Worm (Caenorhabditis elegans) whole organism, young adult: ENCODE data around the gene F46C3.7.

Experiments
- F33H1.4 ChIP-seq: fragments of 200-800 bp; sonication (Bioruptor generic); IDR thresholded peaks from 2 replicates; pipeline ENCODE4 v1.3.6; 2022; ENCODE audit warnings: missing genetic modification reagents, missing genetic modification characterization, missing compliant biosample characterization
- F49E8.2 ChIP-seq: sonication (generic microtip); optimal IDR thresholded peaks from 3 replicates; lab custom pipeline; 2017; ENCODE audit warnings: missing genetic modification characterization, mild to moderate bottlenecking, missing compliant biosample characterization, antibody characterized with exemption, moderate library complexity; ENCODE audit not compliant: insufficient read depth
- Y53F4B.3 ChIP-seq: fragments of 200-800 bp; sonication (Bioruptor generic); IDR thresholded peaks from 2 replicates; pipeline ENCODE4 v1.3.6; 2022; ENCODE audit warnings: missing genetic modification reagents, missing genetic modification characterization, missing compliant biosample characterization
- Y79H2A.3 ChIP-seq: fragments of 200-800 bp; sonication (Bioruptor generic); conservative IDR thresholded peaks from 2 replicates; pipeline ENCODE4 v1.3.6; 2022; ENCODE audit warnings: missing genetic modification reagents, missing genetic modification characterization, missing compliant biosample characterization
- ZK185.1 ChIP-seq: sonication (generic microtip); optimal IDR thresholded peaks from 2 replicates; lab custom pipeline; 2016; ENCODE audit warnings: mild to moderate bottlenecking, missing genetic modification characterization, missing compliant biosample characterization; ENCODE audit not compliant: poor library complexity, severe bottlenecking
- akir-1 ChIP-seq: fragments of 200-800 bp; sonication (Bioruptor generic); optimal IDR thresholded peaks from 2 replicates; lab custom pipeline; 2018; ENCODE audit warnings: mild to moderate bottlenecking, missing genetic modification characterization, moderate library complexity, missing compliant biosample characterization
- ama-1 ChIP-seq, 3 experiments: fragments of 150-350 bp in 1 of 3; sonication (generic microtip) in 2 of 3; optimal IDR thresholded peaks; 2 replicates each; lab custom pipeline; 2014 to 2018; ENCODE audit warnings: missing biosample characterization in 2 of 3, missing genetic modification characterization in 2 of 3, missing genetic modification reagents in 2 of 3
- aptf-2 ChIP-seq: fragments of 200-800 bp; sonication (Bioruptor generic); conservative IDR thresholded peaks from 2 replicates; pipeline ENCODE4 v1.3.6; 2022; ENCODE audit warnings: missing genetic modification reagents, missing genetic modification characterization, missing compliant biosample characterization
- aptf-3 ChIP-seq: fragments of 200-800 bp; sonication (Bioruptor generic); IDR thresholded peaks from 2 replicates; pipeline ENCODE4 v1.3.6; 2022; ENCODE audit warnings: missing genetic modification characterization, missing compliant biosample characterization
- attf-3 ChIP-seq: fragments of 200-800 bp; sonication (Bioruptor generic); conservative IDR thresholded peaks from 2 replicates; pipeline ENCODE4 v1.3.6; 2022; ENCODE audit warnings: missing genetic modification reagents, missing genetic modification characterization, missing compliant biosample characterization
- attf-6 ChIP-seq: fragments of 200-800 bp; sonication (Bioruptor generic); IDR thresholded peaks from 2 replicates; pipeline ENCODE4 v1.3.6; 2022; ENCODE audit warnings: missing genetic modification reagents, missing genetic modification characterization, missing compliant biosample characterization
- bed-2 ChIP-seq: fragments of 200-800 bp; sonication (Bioruptor generic); IDR thresholded peaks from 2 replicates; pipeline ENCODE4 v1.3.6; 2022; ENCODE audit warnings: missing genetic modification reagents, missing genetic modification characterization, missing compliant biosample characterization
- cebp-1 ChIP-seq, 2 experiments: fragments of 200-800 bp in 1 of 2; sonication (Bioruptor generic) in 1 of 2; sonication (generic microtip) in 1 of 2; IDR thresholded peaks in 1 of 2; optimal IDR thresholded peaks in 1 of 2; 2 replicates each; pipeline versions ENCODE4 v1.3.6 to Lab custom; 2017 to 2022; ENCODE audit warnings: missing compliant biosample characterization in 2 of 2, missing genetic modification characterization in 2 of 2, mild to moderate bottlenecking in 1 of 2, missing genetic modification reagents in 1 of 2, moderate library complexity in 1 of 2
- ceh-27 ChIP-seq: fragments of 200-800 bp; sonication (Bioruptor generic); optimal IDR thresholded peaks from 2 replicates; lab custom pipeline; 2018; ENCODE audit warnings: mild to moderate bottlenecking, missing genetic modification characterization, moderate library complexity, missing compliant biosample characterization
- efl-1 ChIP-seq: fragments of 150-350 bp; optimal IDR thresholded peaks from 2 replicates; lab custom pipeline; 2014; ENCODE audit warnings: missing biosample characterization, missing genetic modification reagents, missing genetic modification characterization
- egl-44 ChIP-seq: fragments of 200-800 bp; sonication (Bioruptor generic); IDR thresholded peaks from 2 replicates; pipeline ENCODE4 v1.3.6; 2022; ENCODE audit warnings: missing genetic modification reagents, missing genetic modification characterization, missing compliant biosample characterization
- him-1 ChIP-seq: sonication (generic microtip); optimal IDR thresholded peaks from 2 replicates; lab custom pipeline; 2016; ENCODE audit warnings: missing genotype, missing genetic modification reagents, missing genetic modification characterization, missing compliant biosample characterization
- hmg-1.2 ChIP-seq: fragments of 200-800 bp; sonication (Bioruptor generic); IDR thresholded peaks from 2 replicates; pipeline ENCODE4 v1.3.6; 2022; ENCODE audit warnings: missing genetic modification reagents, missing genetic modification characterization, missing compliant biosample characterization
- lag-1 ChIP-seq: fragments of 200-800 bp; sonication (Bioruptor generic); IDR thresholded peaks from 2 replicates; pipeline ENCODE4 v1.3.6; 2022; ENCODE audit warnings: missing genetic modification reagents, missing genetic modification characterization, missing compliant biosample characterization
- let-607 ChIP-seq, 2 experiments: fragments of 200-800 bp in 1 of 2; sonication (Bioruptor generic) in 1 of 2; sonication (generic microtip) in 1 of 2; optimal IDR thresholded peaks; 2 replicates each; lab custom pipeline; 2016 to 2018; ENCODE audit warnings: mild to moderate bottlenecking in 2 of 2, missing compliant biosample characterization in 2 of 2, missing genetic modification characterization in 2 of 2, moderate library complexity in 2 of 2, missing genotype in 1 of 2
- lin-40 ChIP-seq: sonication (generic microtip); optimal IDR thresholded peaks from 2 replicates; lab custom pipeline; 2016; ENCODE audit warnings: missing genetic modification characterization, mild to moderate bottlenecking, missing compliant biosample characterization, missing genotype, missing genetic modification reagents
- madf-3 ChIP-seq: fragments of 200-800 bp; sonication (Bioruptor generic); IDR thresholded peaks from 2 replicates; pipeline ENCODE4 v1.3.6; 2022; ENCODE audit warnings: missing genetic modification reagents, missing genetic modification characterization, missing compliant biosample characterization
- madf-6 ChIP-seq: fragments of 200-800 bp; sonication (Bioruptor generic); IDR thresholded peaks from 2 replicates; pipeline ENCODE4 v1.3.6; 2022; ENCODE audit warnings: missing genetic modification reagents, missing genetic modification characterization, missing compliant biosample characterization
- nfya-2 ChIP-seq: fragments of 200-800 bp; sonication (Bioruptor generic); IDR thresholded peaks from 2 replicates; pipeline ENCODE4 v1.3.6; 2022; ENCODE audit warnings: missing genetic modification reagents, missing genetic modification characterization, missing compliant biosample characterization
- nhr-179 ChIP-seq: sonication (generic microtip); optimal IDR thresholded peaks from 2 replicates; lab custom pipeline; 2016; ENCODE audit warnings: mild to moderate bottlenecking, missing genetic modification characterization, missing compliant biosample characterization
- snpc-1.1 ChIP-seq: sonication (generic microtip); optimal IDR thresholded peaks from 2 replicates; lab custom pipeline; 2017; ENCODE audit warnings: missing genetic modification characterization, mild to moderate bottlenecking, missing compliant biosample characterization, antibody characterized with exemption, moderate library complexity, missing genotype, missing genetic modification reagents; ENCODE audit not compliant: insufficient read depth
- tbx-9 ChIP-seq: sonication (generic microtip); optimal IDR thresholded peaks from 2 replicates; lab custom pipeline; 2016; ENCODE audit warnings: borderline replicate concordance, missing genetic modification characterization, inconsistent platforms, missing compliant biosample characterization
- xnd-1 ChIP-seq: sonication (generic microtip); optimal IDR thresholded peaks from 2 replicates; lab custom pipeline; 2016; ENCODE audit warnings: missing genotype, missing genetic modification reagents, missing genetic modification characterization, missing compliant biosample characterization
- zim-3 ChIP-seq: sonication (generic microtip); optimal IDR thresholded peaks from 2 replicates; lab custom pipeline; 2017; ENCODE audit warnings: mild to moderate bottlenecking, missing genetic modification characterization, moderate library complexity, missing compliant biosample characterization
- ztf-18 ChIP-seq: sonication (generic microtip); optimal IDR thresholded peaks from 2 replicates; lab custom pipeline; 2016; ENCODE audit warnings: missing genotype, mild to moderate bottlenecking, missing genetic modification characterization, missing compliant biosample characterization
- ztf-22 ChIP-seq: fragments of 200-800 bp; sonication (Bioruptor generic); optimal IDR thresholded peaks from 2 replicates; lab custom pipeline; 2018; ENCODE audit warnings: mild to moderate bottlenecking, missing genetic modification characterization, moderate library complexity, missing compliant biosample characterization
- ztf-26 ChIP-seq: sonication (generic microtip); optimal IDR thresholded peaks from 2 replicates; lab custom pipeline; 2017; ENCODE audit warnings: missing genetic modification characterization, missing compliant biosample characterization
- ztf-3 ChIP-seq: fragments of 200-800 bp; sonication (Bioruptor generic); optimal IDR thresholded peaks from 2 replicates; lab custom pipeline; 2018; ENCODE audit warnings: mild to moderate bottlenecking, missing genetic modification characterization, missing compliant biosample characterization

The F46C3.7 gene

ce11 chrX:11435488-11435887, 4.4 kb upstream of the F46C3.7 start:
- TF ChIP-seq F33H1.4 (no peak), ceh-27 (GFP tag; lab: Kevin White, UChicago) (no peak), zim-3 (tag; lab: Kevin White, UChicago) (no peak), akir-1 (GFP tag; lab: Kevin White, UChicago) (no peak), egl-44 (GFP tag; lab: Robert Waterston, UW) (no peak), ztf-26 (tag; lab: Kevin White, UChicago) (no peak), lin-40 (tag; lab: Kevin White, UChicago) (no peak), tbx-9 (tag; lab: Kevin White, UChicago) (no peak), attf-3 (no peak), Y79H2A.3 (GFP tag; lab: Robert Waterston, UW) (no peak), xnd-1 (tag; lab: Kevin White, UChicago) (no peak), bed-2 (no peak)

- no peak for TF ChIP-seq nfya-2
- no peak for TF ChIP-seq ztf-18 (tag; lab: Kevin White, UChicago)
- TF ChIP-seq let-607 (tag; optimal IDR thresholded peaks at IDR 0.05; lab: Kevin White, UChicago) = no peak
- peak; percentile 12 for TF ChIP-seq efl-1 (GFP tag; lab: Kevin White, UChicago)
- no peak for TF ChIP-seq nhr-179 (tag; lab: Kevin White, UChicago)
- TF ChIP-seq madf-6 (GFP tag; lab: Robert Waterston, UW) = peak; percentile 59
- TF ChIP-seq ama-1 (optimal IDR thresholded peaks at IDR 0.05; lab: Kevin White, UChicago) = no peak
- TF ChIP-seq ama-1 (GFP tag; optimal IDR thresholded peaks at IDR 0.05; lab: Kevin White, UChicago) = no peak
- peak; percentile 92 for TF ChIP-seq aptf-2 (GFP tag; lab: Robert Waterston, UW)
- no peak for TF ChIP-seq ztf-3 (GFP tag; lab: Kevin White, UChicago)
- no peak for TF ChIP-seq egl-44 (GFP tag; lab: Robert Waterston, UW)
- TF ChIP-seq Y53F4B.3 (GFP tag; lab: Robert Waterston, UW) = no peak
- no peak for TF ChIP-seq ZK185.1 (tag; lab: Kevin White, UChicago)
- no peak for TF ChIP-seq F49E8.2 (tag; lab: Kevin White, UChicago)
- no peak for TF ChIP-seq him-1
- no peak for TF ChIP-seq attf-6
- TF ChIP-seq cebp-1 (GFP tag; IDR thresholded peaks at IDR 0.05; lab: Robert Waterston, UW) = no peak
- TF ChIP-seq cebp-1 (tag; optimal IDR thresholded peaks at IDR 0.05; lab: Kevin White, UChicago) = no peak
- no peak for TF ChIP-seq ztf-22
- TF ChIP-seq snpc-1.1 (tag; lab: Kevin White, UChicago) = no peak
Observed at ce11 chrX:11437716-11438115, 2.1 kb upstream of the F46C3.7 start.

DNA sequence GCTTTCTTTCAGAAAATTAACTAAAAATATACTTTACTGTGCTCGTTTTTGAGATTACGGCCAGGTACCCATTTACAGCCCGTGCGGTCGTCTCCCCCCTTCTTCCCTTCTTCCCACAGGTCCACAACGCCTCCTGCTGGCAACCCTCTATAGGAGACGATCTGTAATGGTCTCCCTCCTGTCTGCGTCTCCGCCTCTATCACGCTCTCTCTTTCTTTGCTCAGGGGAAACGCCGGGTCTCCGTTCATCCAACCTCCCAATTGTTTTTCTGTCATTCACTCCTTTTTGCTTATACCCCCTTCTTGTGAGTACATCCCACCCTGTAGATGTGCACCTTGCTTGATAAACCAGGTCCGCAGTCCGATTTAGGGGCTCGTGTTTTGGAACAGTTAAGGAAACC, 834 bp upstream of the F46C3.7 start:
- TF ChIP-seq hmg-1.2 (GFP tag; lab: Robert Waterston, UW) (peak; percentile 67), aptf-3 (GFP tag; lab: Robert Waterston, UW) (peak; percentile 83; the same call in 1 of the 2 replicates), aptf-2 (GFP tag; lab: Robert Waterston, UW) (peak; percentile 93)

DNA sequence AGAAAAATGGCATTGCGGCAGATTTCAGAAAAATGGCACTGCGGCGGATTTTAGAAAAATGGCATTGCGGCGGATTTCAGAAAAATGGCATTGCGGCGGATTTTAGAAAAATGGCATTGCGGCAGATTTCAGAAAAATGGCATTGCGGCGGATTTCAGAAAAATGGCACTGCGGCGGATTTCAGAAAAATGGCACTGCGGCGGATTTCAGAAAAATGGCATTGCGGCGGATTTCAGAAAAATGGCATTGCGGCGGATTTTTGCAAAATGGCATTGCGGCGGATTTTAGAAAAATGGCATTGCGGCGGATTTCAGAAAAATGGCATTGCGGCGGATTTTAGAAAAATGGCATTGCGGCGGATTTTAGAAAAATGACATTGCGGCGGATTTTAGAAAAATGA, 3.5 kb downstream of the F46C3.7 start:
- TF ChIP-seq madf-3 (GFP tag; lab: Robert Waterston, UW) = peak; percentile 80; the same call in 1 of the 2 replicates
- TF ChIP-seq lag-1 (GFP tag; lab: Robert Waterston, UW) = 0 out of 2 replicates have a peak, but pooled peaks have one; percentile 52
